Fruit fly (Drosophila melanogaster) whole organism, prepupa: Measurements from ENCODE around the gene CG33688.

Source experiments
- Blimp-1 ChIP-seq: fragments of 200-800 bp; sonication (Bioruptor generic); optimal IDR thresholded peaks from 3 replicates; lab custom pipeline; 2017; ENCODE audit warnings: missing biosample characterization, missing genetic modification characterization, mild to moderate bottlenecking, moderate library complexity, missing genetic modification reagents
- CG10631 ChIP-seq: fragments of 200-800 bp; sonication (Bioruptor generic); optimal IDR thresholded peaks from 2 replicates; lab custom pipeline; 2016; ENCODE audit warnings: missing biosample characterization, missing genetic modification characterization
- CG10669 ChIP-seq: fragments of 200-800 bp; sonication (Bioruptor generic); optimal IDR thresholded peaks from 3 replicates; lab custom pipeline; 2018; ENCODE audit warnings: missing biosample characterization, mild to moderate bottlenecking, missing genetic modification characterization, moderate library complexity
- CG11294 ChIP-seq: fragments of 200-800 bp; sonication (Bioruptor generic); IDR thresholded peaks from 2 replicates; pipeline ENCODE4 v1.3.6; 2022; ENCODE audit warnings: missing biosample characterization, missing genetic modification characterization
- CG11762 ChIP-seq: fragments of 200-800 bp; sonication (Bioruptor generic); optimal IDR thresholded peaks from 3 replicates; lab custom pipeline; 2016; ENCODE audit warnings: missing biosample characterization, missing genetic modification characterization; ENCODE audit not compliant: insufficient read depth
- CG11902 ChIP-seq: fragments of 200-800 bp; sonication (Bioruptor generic); optimal IDR thresholded peaks from 3 replicates; lab custom pipeline; 2016; ENCODE audit warnings: missing biosample characterization, missing genetic modification characterization
- CG1621 ChIP-seq: fragments of 200-800 bp; sonication (Bioruptor generic); optimal IDR thresholded peaks from 3 replicates; lab custom pipeline; 2018; ENCODE audit warnings: missing biosample characterization, mild to moderate bottlenecking, missing genetic modification characterization
- CG31627 ChIP-seq: fragments of 200-800 bp; sonication (Bioruptor generic); optimal IDR thresholded peaks from 3 replicates; lab custom pipeline; 2016; ENCODE audit warnings: missing biosample characterization, missing genetic modification characterization
- CG32006 ChIP-seq: fragments of 200-800 bp; sonication (Bioruptor generic); optimal IDR thresholded peaks from 3 replicates; lab custom pipeline; 2017; ENCODE audit warnings: missing biosample characterization, mild to moderate bottlenecking, missing genetic modification characterization
- CG3919 ChIP-seq: fragments of 200-800 bp; sonication (Bioruptor generic); optimal IDR thresholded peaks from 3 replicates; lab custom pipeline; 2016; ENCODE audit warnings: missing biosample characterization, missing genetic modification characterization
- CG4318 ChIP-seq: fragments of 200-800 bp; sonication (Bioruptor generic); optimal IDR thresholded peaks from 3 replicates; lab custom pipeline; 2017; ENCODE audit warnings: missing biosample characterization, mild to moderate bottlenecking, missing genetic modification characterization
- CG6276 ChIP-seq: fragments of 200-800 bp; sonication (Bioruptor generic); optimal IDR thresholded peaks from 2 replicates; lab custom pipeline; 2017; ENCODE audit warnings: missing biosample characterization, mild to moderate bottlenecking, missing genetic modification characterization
- CG6792 ChIP-seq: fragments of 200-800 bp; sonication (Bioruptor generic); optimal IDR thresholded peaks from 3 replicates; lab custom pipeline; 2016; ENCODE audit warnings: missing biosample characterization, missing genetic modification characterization
- CG6854 ChIP-seq: fragments of 200-800 bp; sonication (Bioruptor generic); optimal IDR thresholded peaks from 2 replicates; lab custom pipeline; 2017; ENCODE audit warnings: missing biosample characterization, mild to moderate bottlenecking, missing genetic modification characterization
- CG8119 ChIP-seq: fragments of 200-800 bp; sonication (Bioruptor generic); IDR thresholded peaks from 3 replicates; pipeline ENCODE4 v1.3.6; 2022; ENCODE audit warnings: missing biosample characterization, missing genetic modification characterization
- CG8319 ChIP-seq: fragments of 200-800 bp; sonication (Bioruptor generic); optimal IDR thresholded peaks from 3 replicates; lab custom pipeline; 2016; ENCODE audit warnings: missing biosample characterization, missing genetic modification characterization
- CG8632 ChIP-seq: fragments of 200-800 bp; sonication (Bioruptor generic); optimal IDR thresholded peaks from 3 replicates; lab custom pipeline; 2016; ENCODE audit warnings: missing biosample characterization, missing genetic modification characterization
- CG9139 ChIP-seq: fragments of 200-800 bp; sonication (Bioruptor generic); optimal IDR thresholded peaks from 3 replicates; lab custom pipeline; 2017; ENCODE audit warnings: missing biosample characterization, mild to moderate bottlenecking, missing genetic modification characterization
- Eip75B ChIP-seq: fragments of 200-800 bp; sonication (Bioruptor generic); optimal IDR thresholded peaks from 3 replicates; lab custom pipeline; 2016; ENCODE audit warnings: missing biosample characterization, missing genetic modification characterization
- Eip78C ChIP-seq: fragments of 200-800 bp; sonication (Bioruptor generic); peaks from one replicate; lab custom pipeline; 2016; ENCODE audit warnings: missing biosample characterization, missing genetic modification characterization
- Eip93F ChIP-seq: fragments of 200-800 bp; sonication (Bioruptor generic); optimal IDR thresholded peaks from 2 replicates; lab custom pipeline; 2016; ENCODE audit warnings: missing biosample characterization, mild to moderate bottlenecking, missing genetic modification characterization
- Ets21C ChIP-seq: fragments of 200-800 bp; sonication (Bioruptor generic); optimal IDR thresholded peaks from 3 replicates; lab custom pipeline; 2016; ENCODE audit warnings: missing biosample characterization, missing genetic modification characterization
- Ets96B ChIP-seq: fragments of 200-800 bp; optimal IDR thresholded peaks from 2 replicates; lab custom pipeline; 2019; ENCODE audit warnings: missing biosample characterization, mild to moderate bottlenecking, missing genetic modification characterization, moderate library complexity
- Gug ChIP-seq: fragments of 200-800 bp; sonication (Bioruptor generic); IDR thresholded peaks from 2 replicates; pipeline ENCODE4 v1.3.6; 2022; ENCODE audit warnings: missing biosample characterization, missing genetic modification characterization
- Hr38 ChIP-seq: sonication (Bioruptor generic); optimal IDR thresholded peaks from 2 replicates; lab custom pipeline; 2016; ENCODE audit warnings: missing biosample characterization, missing genetic modification characterization
- Hr39 ChIP-seq: fragments of 200-800 bp; sonication (Bioruptor generic); optimal IDR thresholded peaks from 2 replicates; lab custom pipeline; 2016; ENCODE audit warnings: missing biosample characterization, missing genetic modification characterization
- Hr4 ChIP-seq: fragments of 200-800 bp; sonication (Bioruptor generic); optimal IDR thresholded peaks from 3 replicates; lab custom pipeline; 2016; ENCODE audit warnings: missing biosample characterization, missing genetic modification characterization
- Lpt ChIP-seq: fragments of 200-800 bp; sonication (Bioruptor generic); optimal IDR thresholded peaks from 3 replicates; lab custom pipeline; 2016; ENCODE audit warnings: missing biosample characterization, missing genetic modification characterization
- Met ChIP-seq: fragments of 200-800 bp; sonication (Bioruptor generic); optimal IDR thresholded peaks from 3 replicates; lab custom pipeline; 2016; ENCODE audit warnings: missing biosample characterization, missing genetic modification characterization
- OdsH ChIP-seq: fragments of 200-800 bp; sonication (Bioruptor generic); optimal IDR thresholded peaks from 3 replicates; lab custom pipeline; 2016; ENCODE audit warnings: missing biosample characterization, missing genetic modification characterization
- Sox102F ChIP-seq: fragments of 200-800 bp; sonication (Bioruptor generic); optimal IDR thresholded peaks from 2 replicates; lab custom pipeline; 2016; ENCODE audit warnings: missing biosample characterization, mild to moderate bottlenecking, missing genetic modification characterization
- Sox15 ChIP-seq: fragments of 200-800 bp; sonication (Bioruptor generic); optimal IDR thresholded peaks from 3 replicates; lab custom pipeline; 2016; ENCODE audit warnings: missing biosample characterization, missing genetic modification characterization
- achi ChIP-seq: fragments of 200-800 bp; sonication (Bioruptor generic); optimal IDR thresholded peaks from 3 replicates; lab custom pipeline; 2016; ENCODE audit warnings: missing biosample characterization, missing genetic modification characterization
- dac ChIP-seq: fragments of 200-800 bp; sonication (Bioruptor generic); optimal IDR thresholded peaks from 2 replicates; lab custom pipeline; 2017; ENCODE audit warnings: missing biosample characterization, mild to moderate bottlenecking, missing genetic modification characterization
- eg ChIP-seq: fragments of 200-800 bp; sonication (Bioruptor generic); IDR thresholded peaks from 3 replicates; pipeline ENCODE4 v1.3.6; 2022; ENCODE audit warnings: missing biosample characterization, missing genetic modification characterization
- esn ChIP-seq: fragments of 200-800 bp; sonication (Bioruptor generic); optimal IDR thresholded peaks from 2 replicates; lab custom pipeline; 2016; ENCODE audit warnings: missing biosample characterization, mild to moderate bottlenecking, missing genetic modification characterization, moderate library complexity
- fd59A ChIP-seq: fragments of 200-800 bp; sonication (Bioruptor generic); optimal IDR thresholded peaks from 2 replicates; lab custom pipeline; 2017; ENCODE audit warnings: missing biosample characterization, mild to moderate bottlenecking, missing genetic modification characterization, missing genetic modification reagents
- fd85E ChIP-seq: fragments of 200-800 bp; sonication (Bioruptor generic); optimal IDR thresholded peaks from 3 replicates; lab custom pipeline; 2016; ENCODE audit warnings: missing biosample characterization, missing genetic modification characterization
- fkh ChIP-seq: fragments of 200-800 bp; sonication (Bioruptor generic); optimal IDR thresholded peaks from 3 replicates; lab custom pipeline; 2017; ENCODE audit warnings: missing biosample characterization, mild to moderate bottlenecking, missing genetic modification characterization, moderate library complexity
- lz ChIP-seq: fragments of 200-800 bp; sonication (Bioruptor generic); optimal IDR thresholded peaks from 3 replicates; lab custom pipeline; 2016; ENCODE audit warnings: missing biosample characterization, missing genetic modification characterization
- net ChIP-seq: fragments of 200-800 bp; sonication (Bioruptor generic); optimal IDR thresholded peaks from 3 replicates; lab custom pipeline; 2016; ENCODE audit warnings: missing biosample characterization, missing genetic modification characterization
- pdm3 ChIP-seq: fragments of 200-800 bp; sonication (Bioruptor generic); optimal IDR thresholded peaks from 3 replicates; lab custom pipeline; 2016; ENCODE audit warnings: missing biosample characterization, missing genetic modification characterization
- spab ChIP-seq: fragments of 200-800 bp; sonication (Bioruptor generic); optimal IDR thresholded peaks from 2 replicates; lab custom pipeline; 2017; ENCODE audit warnings: missing biosample characterization, mild to moderate bottlenecking, missing genetic modification characterization, missing genetic modification reagents
- ss ChIP-seq, 2 experiments: fragments of 200-800 bp; sonication (Bioruptor generic); optimal IDR thresholded peaks; 2 replicates in 1 of 2; 3 replicates in 1 of 2; lab custom pipeline; 2017 to 2018; ENCODE audit warnings: mild to moderate bottlenecking in 2 of 2, missing biosample characterization in 2 of 2, missing genetic modification characterization in 2 of 2, moderate library complexity in 1 of 2
- svp ChIP-seq: fragments of 200-800 bp; sonication (Bioruptor generic); peaks from one replicate; lab custom pipeline; 2016; ENCODE audit warnings: missing biosample characterization, missing genetic modification characterization
- topi ChIP-seq: fragments of 200-800 bp; sonication (Bioruptor generic); optimal IDR thresholded peaks from 3 replicates; lab custom pipeline; 2016; ENCODE audit warnings: missing biosample characterization, missing genetic modification characterization

CG33688 gene

dm6 chr3L:16164150-16165039, 34.6 kb upstream of the CG33688 start, which contains the start of gene CG5151 (continued):
- peak; percentile 7 for TF ChIP-seq spab (GFP tag; lab: Kevin White, UChicago)

DNA sequence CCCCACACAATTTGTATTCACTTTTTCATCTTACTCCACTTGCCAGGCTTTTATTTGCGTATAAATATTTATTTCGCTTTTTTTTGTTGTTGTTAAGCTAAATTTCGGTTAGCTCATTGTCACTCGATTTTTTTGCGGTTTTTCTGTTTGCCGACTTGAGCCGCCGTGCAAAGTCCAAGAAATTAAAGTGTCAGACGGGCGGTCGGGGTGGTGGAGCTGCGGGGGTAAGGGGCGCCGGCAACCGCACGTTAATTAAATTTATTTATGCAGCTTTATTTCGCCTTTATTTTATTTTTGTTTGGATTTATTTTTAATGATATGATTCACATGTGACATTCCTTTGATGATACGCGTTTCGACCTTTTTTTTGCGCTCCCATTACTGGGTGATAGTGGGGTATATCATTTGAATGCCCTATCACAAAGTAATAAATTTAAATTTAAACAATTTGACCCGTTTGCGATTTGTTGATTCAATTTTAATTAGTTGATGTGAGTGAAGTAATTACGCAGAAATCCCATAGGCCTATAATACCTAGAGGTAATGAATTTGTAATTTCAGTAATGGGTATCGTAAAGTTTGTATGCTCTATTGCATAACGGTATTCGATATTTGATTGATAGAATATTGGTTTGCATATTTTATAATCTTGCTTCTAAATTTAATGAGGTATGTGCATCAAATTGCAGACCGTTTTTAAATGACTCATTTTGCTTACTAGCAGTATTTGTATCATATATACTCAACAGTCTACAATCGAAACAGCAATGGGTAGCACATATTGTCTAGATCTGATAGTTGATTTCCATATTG, 33.5 kb upstream of the CG33688 start:
- TF ChIP-seq lz (GFP tag; lab: Kevin White, UChicago) (peak; percentile 57), CG10631 (peak; percentile 26), spab (GFP tag; lab: Kevin White, UChicago) (no peak), Lpt (GFP tag; lab: Kevin White, UChicago) (no peak), CG8632 (peak; percentile 12), CG31627 (peak; percentile 78), CG32006 (GFP tag; lab: Kevin White, UChicago) (peak; percentile 1), Met (GFP tag; lab: Kevin White, UChicago) (peak; percentile 70), fkh (GFP tag; lab: Kevin White, UChicago) (peak; percentile 62), Blimp-1 (peak; percentile 40), CG11294 (GFP tag; lab: Robert Waterston, UW) (no peak), Eip93F (GFP tag; lab: Kevin White, UChicago) (no peak), CG9139 (GFP tag; lab: Kevin White, UChicago) (no peak), CG4318 (GFP tag; lab: Kevin White, UChicago) (no peak), net (GFP tag; lab: Kevin White, UChicago) (peak; percentile 31), CG6792 (GFP tag; lab: Kevin White, UChicago) (peak; percentile 35), achi (peak; percentile 18), Eip75B (GFP tag; lab: Kevin White, UChicago) (peak; percentile 41), eg (GFP tag; lab: Robert Waterston, UW) (no peak), CG11902 (GFP tag; lab: Kevin White, UChicago) (peak; percentile 38), Ets96B (no peak), fd85E (GFP tag; lab: Kevin White, UChicago) (no peak), Hr38 (no peak), OdsH (GFP tag; lab: Kevin White, UChicago) (peak; percentile 57), topi (peak; percentile 75), CG8319 (peak; percentile 20), pdm3 (GFP tag; lab: Kevin White, UChicago) (peak; percentile 52), Eip78C (peak; percentile 86), esn (peak; percentile 74), fd59A (GFP tag; lab: Kevin White, UChicago) (no peak), Hr4 (GFP tag; lab: Kevin White, UChicago) (peak; percentile 20), CG8119 (GFP tag; lab: Robert Waterston, UW) (no peak), CG11762 (GFP tag; lab: Kevin White, UChicago) (peak; percentile 1), Ets21C (GFP tag; lab: Kevin White, UChicago) (peak; percentile 63), Gug (GFP tag; lab: Robert Waterston, UW) (no peak), Sox15 (GFP tag; lab: Kevin White, UChicago) (peak; percentile 34), Sox102F (GFP tag; lab: Kevin White, UChicago) (peak; percentile 72), Hr39 (GFP tag; lab: Kevin White, UChicago) (peak; percentile 77), ss (GFP tag; optimal IDR thresholded peaks at IDR 0.05; lab: Kevin White, UChicago) (no peak), CG6854 (GFP tag; lab: Kevin White, UChicago) (peak; percentile 70), CG1621 (tag; lab: Kevin White, UChicago) (no peak), svp (peak; percentile 82), dac (no peak), CG3919 (GFP tag; lab: Kevin White, UChicago) (peak; percentile 21), CG10669 (GFP tag; lab: Kevin White, UChicago) (no peak), CG6276 (GFP tag; lab: Kevin White, UChicago) (no peak)
